Fruit fly (Drosophila melanogaster): ENCODE data around the gene CG17010.

dm6 chr2L:12338548-12338947 is 17.7 kb upstream of the CG17010 start, which contains the start of gene CG31862:
- TF ChIP-seq Sin3A (optimal IDR thresholded peaks at IDR 0.05) = no peak
- TF ChIP-seq psq (optimal IDR thresholded peaks at IDR 0.05) = no peak
- TF ChIP-seq Myc (optimal IDR thresholded peaks at IDR 0.05) = no peak
- TF ChIP-seq ttk (optimal IDR thresholded peaks at IDR 0.05) = no peak
- no peak for TF ChIP-seq insv (optimal IDR thresholded peaks at IDR 0.05)
